Worm (Caenorhabditis elegans) whole organism, L2 larva: ENCODE measurements around the gene frpr-8.

Experiments used
- F13H6.1 ChIP-seq: sonication (generic microtip); optimal IDR thresholded peaks from 2 replicates; lab custom pipeline; 2016; ENCODE audit warnings: missing genetic modification characterization, missing compliant biosample characterization
- R02D3.7 ChIP-seq: fragments of 150-350 bp; optimal IDR thresholded peaks from 2 replicates; lab custom pipeline; 2014; ENCODE audit warnings: missing biosample characterization, missing genetic modification characterization
- Y55F3AM.14 ChIP-seq: fragments of 200-800 bp; sonication (Bioruptor generic); optimal IDR thresholded peaks from 2 replicates; lab custom pipeline; 2018; ENCODE audit warnings: mild to moderate bottlenecking, missing genetic modification characterization, missing compliant biosample characterization
- alr-1 ChIP-seq: fragments of 150-350 bp; optimal IDR thresholded peaks from 2 replicates; lab custom pipeline; 2014; ENCODE audit warnings: missing biosample characterization, missing genetic modification characterization
- aly-2 ChIP-seq: fragments of 150-350 bp; optimal IDR thresholded peaks from 2 replicates; lab custom pipeline; 2014; ENCODE audit warnings: missing biosample characterization, missing genetic modification characterization
- ama-1 ChIP-seq: fragments of 150-350 bp; optimal IDR thresholded peaks from 2 replicates; lab custom pipeline; 2018; ENCODE audit warnings: inconsistent platforms
- blmp-1 ChIP-seq: sonication (generic microtip); optimal IDR thresholded peaks from 2 replicates; lab custom pipeline; 2017; ENCODE audit warnings: missing genetic modification characterization, mild to moderate bottlenecking, missing compliant biosample characterization, antibody characterized with exemption, moderate library complexity; ENCODE audit not compliant: insufficient read depth
- ceh-16 ChIP-seq: fragments of 150-350 bp; optimal IDR thresholded peaks from 2 replicates; lab custom pipeline; 2014; ENCODE audit warnings: missing biosample characterization, missing genetic modification characterization
- ceh-82 ChIP-seq: fragments of 150-350 bp; optimal IDR thresholded peaks from 2 replicates; lab custom pipeline; 2014; ENCODE audit warnings: missing biosample characterization, missing genetic modification characterization
- egl-27 ChIP-seq: sonication (generic microtip); optimal IDR thresholded peaks from 3 replicates; lab custom pipeline; 2017; ENCODE audit warnings: missing biosample characterization, missing genetic modification reagents, missing genetic modification characterization
- elt-1 ChIP-seq: fragments of 150-350 bp; optimal IDR thresholded peaks from 2 replicates; lab custom pipeline; 2014; ENCODE audit warnings: missing biosample characterization, missing genetic modification characterization
- fos-1 ChIP-seq: fragments of 150-350 bp; optimal IDR thresholded peaks from 2 replicates; lab custom pipeline; 2014; ENCODE audit warnings: missing biosample characterization, missing genetic modification characterization
- gmeb-1 ChIP-seq: fragments of 150-350 bp; optimal IDR thresholded peaks from 2 replicates; lab custom pipeline; 2014; ENCODE audit warnings: missing biosample characterization, missing genetic modification characterization
- lin-11 ChIP-seq: fragments of 150-350 bp; sonication (generic microtip); optimal IDR thresholded peaks from 2 replicates; lab custom pipeline; 2014; ENCODE audit warnings: missing biosample characterization, missing genetic modification characterization, inconsistent platforms, mixed read lengths
- lin-39 ChIP-seq: fragments of 150-350 bp; optimal IDR thresholded peaks from 2 replicates; lab custom pipeline; 2014; ENCODE audit warnings: missing biosample characterization, missing genetic modification reagents, missing genetic modification characterization
- lsy-2 ChIP-seq, 2 experiments: fragments of 150-350 bp in 1 of 2; sonication (generic microtip) in 1 of 2; optimal IDR thresholded peaks; 2 replicates each; lab custom pipeline; 2014 to 2017; ENCODE audit warnings: missing biosample characterization in 2 of 2, missing genetic modification characterization in 2 of 2
- mab-5 ChIP-seq: fragments of 150-350 bp; optimal IDR thresholded peaks from 2 replicates; lab custom pipeline; 2014; ENCODE audit warnings: missing biosample characterization, missing genetic modification characterization
- mdl-1 ChIP-seq, 2 experiments: fragments of 150-350 bp in 1 of 2; sonication (generic microtip) in 1 of 2; optimal IDR thresholded peaks; 2 replicates each; lab custom pipeline; 2017; ENCODE audit warnings: missing biosample characterization in 2 of 2, missing genetic modification characterization in 2 of 2
- nhr-10 ChIP-seq: sonication (generic microtip); optimal IDR thresholded peaks from 2 replicates; lab custom pipeline; 2017; ENCODE audit warnings: missing biosample characterization, missing genetic modification characterization
- nhr-12 ChIP-seq: fragments of 150-350 bp; optimal IDR thresholded peaks from 2 replicates; lab custom pipeline; 2014; ENCODE audit warnings: missing biosample characterization, missing genetic modification characterization
- nhr-129 ChIP-seq: fragments of 150-350 bp; optimal IDR thresholded peaks from 2 replicates; lab custom pipeline; 2014; ENCODE audit warnings: missing biosample characterization, missing genetic modification characterization
- nhr-6 ChIP-seq: fragments of 150-350 bp; optimal IDR thresholded peaks from 2 replicates; lab custom pipeline; 2014; ENCODE audit warnings: missing biosample characterization, missing genetic modification characterization
- nhr-77 ChIP-seq: fragments of 150-350 bp; optimal IDR thresholded peaks from 2 replicates; lab custom pipeline; 2014; ENCODE audit warnings: missing biosample characterization, missing genetic modification characterization
- peb-1 ChIP-seq: fragments of 150-350 bp; optimal IDR thresholded peaks from 2 replicates; lab custom pipeline; 2014; ENCODE audit warnings: missing biosample characterization, missing genetic modification characterization
- sem-4 ChIP-seq: fragments of 150-350 bp; optimal IDR thresholded peaks from 2 replicates; lab custom pipeline; 2014; ENCODE audit warnings: missing biosample characterization, missing genetic modification reagents, missing genetic modification characterization
- skn-1 ChIP-seq: sonication (generic microtip); optimal IDR thresholded peaks from 2 replicates; lab custom pipeline; 2017; ENCODE audit warnings: missing biosample characterization, missing genetic modification characterization
- sma-3 ChIP-seq: sonication (generic microtip); optimal IDR thresholded peaks from 2 replicates; lab custom pipeline; 2016; ENCODE audit warnings: missing genetic modification reagents, missing genetic modification characterization, missing compliant biosample characterization
- sma-9 ChIP-seq, 2 experiments: fragments of 150-350 bp in 1 of 2; sonication (generic microtip) in 1 of 2; optimal IDR thresholded peaks; 2 replicates each; lab custom pipeline; 2014 to 2016; ENCODE audit warnings: missing genetic modification characterization in 2 of 2, mild to moderate bottlenecking in 1 of 2, missing biosample characterization in 1 of 2, missing compliant biosample characterization in 1 of 2, missing genetic modification reagents in 1 of 2, moderate library complexity in 1 of 2
- snpc-4 ChIP-seq: fragments of 150-350 bp; optimal IDR thresholded peaks from 2 replicates; lab custom pipeline; 2014; ENCODE audit warnings: missing biosample characterization, missing genetic modification characterization
- unc-62 ChIP-seq: fragments of 150-350 bp; optimal IDR thresholded peaks from 2 replicates; lab custom pipeline; 2014; ENCODE audit warnings: missing biosample characterization, missing genetic modification reagents, missing genetic modification characterization
- zag-1 ChIP-seq: fragments of 150-350 bp; optimal IDR thresholded peaks from 2 replicates; lab custom pipeline; 2014; ENCODE audit warnings: missing biosample characterization, missing genetic modification characterization
- ztf-11 ChIP-seq: sonication (generic microtip); optimal IDR thresholded peaks from 2 replicates; lab custom pipeline; 2017; ENCODE audit warnings: missing biosample characterization, missing genetic modification characterization
- ztf-4 ChIP-seq: fragments of 150-350 bp; optimal IDR thresholded peaks from 2 replicates; lab custom pipeline; 2014; ENCODE audit warnings: missing biosample characterization, missing genetic modification characterization

frpr-8 gene

ce11 chrX:8697517-8697916 is at the start of gene frpr-8:
frpr-8 (plus strand) TSS chrX:8697817.
- TF ChIP-seq zag-1 (tag; lab: Kevin White, UChicago) (no peak), mab-5 (tag; lab: Kevin White, UChicago) (no peak), lsy-2 (tag; optimal IDR thresholded peaks at IDR 0.05; lab: Kevin White, UChicago) (no peak), peb-1 (tag; lab: Kevin White, UChicago) (no peak), ama-1 (lab: Kevin White, UChicago) (no peak), R02D3.7 (tag; lab: Kevin White, UChicago) (no peak), nhr-6 (tag; lab: Kevin White, UChicago) (no peak), nhr-129 (tag; lab: Kevin White, UChicago) (no peak), unc-62 (GFP tag; lab: Kevin White, UChicago) (no peak), Y55F3AM.14 (GFP tag; lab: Kevin White, UChicago) (no peak), alr-1 (no peak), aly-2 (tag; lab: Kevin White, UChicago) (no peak), F13H6.1 (tag; lab: Kevin White, UChicago) (no peak), ztf-11 (tag; lab: Kevin White, UChicago) (no peak), ceh-82 (tag; lab: Kevin White, UChicago) (no peak), nhr-12 (tag; lab: Kevin White, UChicago) (no peak), elt-1 (tag; lab: Kevin White, UChicago) (no peak), egl-27 (tag; lab: Kevin White, UChicago) (no peak), sma-9 (GFP tag; optimal IDR thresholded peaks at IDR 0.05; lab: Kevin White, UChicago) (no peak), sma-9 (tag; optimal IDR thresholded peaks at IDR 0.05; lab: Kevin White, UChicago) (no peak), lin-39 (no peak)
- TF ChIP-seq, all 48 proteins: peak for 0

ce11 chrX:8648582-8648981 is 49.0 kb upstream of the frpr-8 start:
- TF ChIP-seq nhr-6 (tag; lab: Kevin White, UChicago): no peak
- no peak for TF ChIP-seq elt-1 (tag; lab: Kevin White, UChicago)
- no peak for TF ChIP-seq lin-39
- TF ChIP-seq blmp-1: no peak
- TF ChIP-seq sem-4 (tag; lab: Kevin White, UChicago): no peak
- no peak for TF ChIP-seq snpc-4 (tag; lab: Kevin White, UChicago)
- TF ChIP-seq skn-1 (tag; lab: Kevin White, UChicago): no peak
- no peak for TF ChIP-seq ztf-4 (tag; lab: Kevin White, UChicago)
- no peak for TF ChIP-seq aly-2 (tag; lab: Kevin White, UChicago)
- TF ChIP-seq alr-1: no peak
- TF ChIP-seq sma-3 (GFP tag; lab: Kevin White, UChicago): no peak
- TF ChIP-seq ceh-82 (tag; lab: Kevin White, UChicago): no peak
- no peak for TF ChIP-seq lin-11 (tag; lab: Kevin White, UChicago)
- no peak for TF ChIP-seq gmeb-1
- no peak for TF ChIP-seq sma-9 (GFP tag; optimal IDR thresholded peaks at IDR 0.05; lab: Kevin White, UChicago)
- no peak for TF ChIP-seq sma-9 (tag; optimal IDR thresholded peaks at IDR 0.05; lab: Kevin White, UChicago)
- no peak for TF ChIP-seq ama-1 (lab: Kevin White, UChicago)
- no peak for TF ChIP-seq mab-5 (tag; lab: Kevin White, UChicago)
- no peak for TF ChIP-seq nhr-10 (tag; lab: Kevin White, UChicago)
- no peak for TF ChIP-seq ceh-16
- TF ChIP-seq peb-1 (tag; lab: Kevin White, UChicago): no peak

ce11 chrX:8650535-8650934 is 47.1 kb upstream of the frpr-8 start:
- TF ChIP-seq sma-3 (GFP tag; lab: Kevin White, UChicago) (peak; percentile 49), nhr-77 (tag; lab: Kevin White, UChicago) (no peak), blmp-1 (no peak), F13H6.1 (tag; lab: Kevin White, UChicago) (no peak), sma-9 (GFP tag; optimal IDR thresholded peaks at IDR 0.05; lab: Kevin White, UChicago) (peak; percentile 34), sma-9 (tag; optimal IDR thresholded peaks at IDR 0.05; lab: Kevin White, UChicago) (no peak), egl-27 (tag; lab: Kevin White, UChicago) (peak; percentile 7), mdl-1 (tag; optimal IDR thresholded peaks at IDR 0.05; lab: Kevin White, UChicago) (no peak)

- TF ChIP-seq ztf-11 (tag; lab: Kevin White, UChicago): no peak
Observed at ce11 chrX:8656019-8656418, 41.6 kb upstream of the frpr-8 start.

ce11 chrX:8659521-8659920 is 38.1 kb upstream of the frpr-8 start:
- TF ChIP-seq blmp-1: peak; percentile 62
- peak; percentile 15 for TF ChIP-seq sma-9 (GFP tag; optimal IDR thresholded peaks at IDR 0.05; lab: Kevin White, UChicago)
- TF ChIP-seq sma-9 (tag; optimal IDR thresholded peaks at IDR 0.05; lab: Kevin White, UChicago): no peak
- peak; percentile 28 for TF ChIP-seq nhr-129 (tag; lab: Kevin White, UChicago)
- TF ChIP-seq ama-1 (lab: Kevin White, UChicago): no peak
- TF ChIP-seq fos-1 (tag; lab: Kevin White, UChicago): no peak
- TF ChIP-seq, all 48 proteins: peak for 3
